Worm (Caenorhabditis elegans) whole organism, L4/young adult: ENCODE measurements around the gene F26H11.4.

Experiments
- dao-5 ChIP-seq: sonication (generic microtip); optimal IDR thresholded peaks from 2 replicates; lab custom pipeline; 2016; ENCODE audit warnings: missing genotype, missing genetic modification characterization, moderate library complexity, missing compliant biosample characterization
- him-1 ChIP-seq: sonication (generic microtip); optimal IDR thresholded peaks from 2 replicates; lab custom pipeline; 2016; ENCODE audit warnings: missing genotype, missing genetic modification reagents, missing genetic modification characterization, missing compliant biosample characterization

ce11 chrII:14399595-14399994 is 8.8 kb upstream of the F26H11.4 start:
- TF ChIP-seq him-1 (tag; lab: Kevin White, UChicago) (no peak), dao-5 (tag; lab: Kevin White, UChicago) (no peak)
